Worm (Caenorhabditis elegans) whole organism, early embryonic: ENCODE results near the gene cec-7.

Experiments used
- B0310.2 ChIP-seq: sonication (generic microtip); optimal IDR thresholded peaks from 2 replicates; lab custom pipeline; 2016; ENCODE audit warnings: mild to moderate bottlenecking, missing genetic modification characterization, missing compliant biosample characterization
- ama-1 ChIP-seq: fragments of 150-350 bp; optimal IDR thresholded peaks from 2 replicates; lab custom pipeline; 2014
- ceh-13 ChIP-seq: fragments of 200-800 bp; sonication (Bioruptor generic); optimal IDR thresholded peaks from 2 replicates; lab custom pipeline; 2018; ENCODE audit warnings: mild to moderate bottlenecking, missing genetic modification characterization, missing compliant biosample characterization
- flt-1 ChIP-seq: fragments of 200-800 bp; sonication (Bioruptor generic); IDR thresholded peaks from 2 replicates; pipeline ENCODE4 v1.3.6; 2022; ENCODE audit warnings: missing genetic modification characterization, missing compliant biosample characterization
- hmbx-1 ChIP-seq: sonication (generic microtip); optimal IDR thresholded peaks from 2 replicates; lab custom pipeline; 2016; ENCODE audit warnings: mild to moderate bottlenecking, missing genetic modification characterization, missing compliant biosample characterization
- hmg-4 ChIP-seq: fragments of 200-800 bp; sonication (Bioruptor generic); optimal IDR thresholded peaks from 2 replicates; lab custom pipeline; 2018; ENCODE audit warnings: mild to moderate bottlenecking, missing genetic modification characterization, missing compliant biosample characterization
- hnd-1 ChIP-seq: sonication (generic microtip); optimal IDR thresholded peaks from 2 replicates; lab custom pipeline; 2016; ENCODE audit warnings: missing genetic modification characterization, missing compliant biosample characterization
- scrt-1 ChIP-seq: fragments of 200-800 bp; sonication (Bioruptor generic); IDR thresholded peaks from 2 replicates; pipeline ENCODE4 v1.3.6; 2022; ENCODE audit warnings: missing genetic modification characterization, missing compliant biosample characterization
- sea-1 ChIP-seq: fragments of 200-800 bp; sonication (Bioruptor generic); conservative IDR thresholded peaks from 2 replicates; pipeline ENCODE4 v1.3.6; 2022; ENCODE audit warnings: missing genetic modification characterization, missing compliant biosample characterization

- TF ChIP-seq hmg-4 (GFP tag; lab: Kevin White, UChicago) = no peak
- no peak for TF ChIP-seq ama-1 (lab: Kevin White, UChicago)
- no peak for TF ChIP-seq sea-1 (GFP tag; lab: Robert Waterston, UW)
- no peak for TF ChIP-seq flt-1 (GFP tag; lab: Robert Waterston, UW)
- TF ChIP-seq scrt-1 (GFP tag; lab: Robert Waterston, UW) = no peak
- no peak for TF ChIP-seq B0310.2 (tag; lab: Kevin White, UChicago)
- no peak for TF ChIP-seq ceh-13 (GFP tag; lab: Kevin White, UChicago)
- TF ChIP-seq hmbx-1 (tag; lab: Kevin White, UChicago) = no peak
- TF ChIP-seq hnd-1 (tag; lab: Kevin White, UChicago) = no peak
Observed at ce11 chrIII:12851034-12851433, 26.3 kb downstream of the cec-7 start.
